Fruit fly (Drosophila melanogaster): ENCODE measurements around the gene eRF1.

The eRF1 gene

dm6 chr3L:20306142-20306541 is 42.0 kb upstream of the eRF1 start, which contains the start of gene CG32225 (continued):
- TF ChIP-seq CG10959 (GFP tag; IDR thresholded peaks at IDR 0.05) (no peak), CG32767 (GFP tag; IDR thresholded peaks at IDR 0.05) (0 out of 2 replicates have a peak, but pooled peaks have one; percentile 22), pzg (GFP tag; optimal IDR thresholded peaks at IDR 0.05) (no peak), CG11695 (GFP tag; IDR thresholded peaks at IDR 0.05) (no peak), ash1 (GFP tag; optimal IDR thresholded peaks at IDR 0.05) (no peak), Deaf1 (tag; optimal IDR thresholded peaks at IDR 0.05) (peak; percentile 62), zfh2 (GFP tag; optimal IDR thresholded peaks at IDR 0.05) (no peak), Hey (tag; optimal IDR thresholded peaks at IDR 0.05) (no peak), nom (GFP tag; optimal IDR thresholded peaks at IDR 0.05) (peak; percentile 15), CG7786 (GFP tag; optimal IDR thresholded peaks at IDR 0.05) (no peak)

- TF ChIP-seq Neu2 (GFP tag; optimal IDR thresholded peaks at IDR 0.05; ENCODE audit: borderline replicate concordance) = no peak
- TF ChIP-seq Fer1 (GFP tag; optimal IDR thresholded peaks at IDR 0.05) = no peak
- no peak for TF ChIP-seq CG14014 (GFP tag; IDR thresholded peaks at IDR 0.05)
- no peak for TF ChIP-seq zen (tag; optimal IDR thresholded peaks at IDR 0.05)
- TF ChIP-seq disco-r (GFP tag; optimal IDR thresholded peaks at IDR 0.05) = no peak
- TF ChIP-seq Deaf1 (tag; optimal IDR thresholded peaks at IDR 0.05) = no peak
- no peak for TF ChIP-seq vfl (GFP tag; optimal IDR thresholded peaks at IDR 0.05)
- no peak for TF ChIP-seq CG17802 (tag; optimal IDR thresholded peaks at IDR 0.05)
- TF ChIP-seq CG1233 (GFP tag; optimal IDR thresholded peaks at IDR 0.05) = no peak
- TF ChIP-seq Xrp1 (GFP tag; IDR thresholded peaks at IDR 0.05) = no peak
- no peak for TF ChIP-seq ro (GFP tag; IDR thresholded peaks at IDR 0.05)
Observed at dm6 chr3L:20309354-20309753, 38.8 kb upstream of the eRF1 start, which contains the start of gene polo. polo (plus strand) TSS chr3L:20309654.

dm6 chr3L:20309758-20310733 is 38.1 kb upstream of the eRF1 start:
- TF ChIP-seq seq (GFP tag; IDR thresholded peaks at IDR 0.05) = no peak
- TF ChIP-seq CG7839 (tag; optimal IDR thresholded peaks at IDR 0.05) = no peak
- TF ChIP-seq bowl (GFP tag; IDR thresholded peaks at IDR 0.05) = no peak
- TF ChIP-seq dan (GFP tag; IDR thresholded peaks at IDR 0.05) = no peak
- peak; percentile 32 for TF ChIP-seq NfI (GFP tag; optimal IDR thresholded peaks at IDR 0.05)
- peak; percentile 18; the same call in 1 of the 2 replicates for TF ChIP-seq CG6689 (GFP tag; IDR thresholded peaks at IDR 0.05)
- no peak for TF ChIP-seq jigr1 (GFP tag; IDR thresholded peaks at IDR 0.05)
- TF ChIP-seq CG10274 (GFP tag; optimal IDR thresholded peaks at IDR 0.05) = no peak
- peak; percentile 91 for TF ChIP-seq HmgD (GFP tag; optimal IDR thresholded peaks at IDR 0.05)
- TF ChIP-seq Jarid2 (GFP tag; optimal IDR thresholded peaks at IDR 0.05) = no peak
- TF ChIP-seq dati (GFP tag; IDR thresholded peaks at IDR 0.05) = no peak
- TF ChIP-seq Adf1 (GFP tag; IDR thresholded peaks at IDR 0.05) = peak; percentile 43; the same call in 1 of the 2 replicates
- no peak for TF ChIP-seq CG8924 (tag; optimal IDR thresholded peaks at IDR 0.05)
- TF ChIP-seq Dp (GFP tag; optimal IDR thresholded peaks at IDR 0.05) = peak; percentile 91
- TF ChIP-seq cas (GFP tag; IDR thresholded peaks at IDR 0.05) = 0 out of 2 replicates have a peak, but pooled peaks have one; percentile 22
- TF ChIP-seq lov (optimal IDR thresholded peaks at IDR 0.05) = no peak
- TF ChIP-seq lov (GFP tag; IDR thresholded peaks at IDR 0.05) = no peak
- TF ChIP-seq NC2β (GFP tag; optimal IDR thresholded peaks at IDR 0.05) = peak; percentile 25
- no peak for TF ChIP-seq cwo (GFP tag; optimal IDR thresholded peaks at IDR 0.05)
- TF ChIP-seq tx (GFP tag; optimal IDR thresholded peaks at IDR 0.05) = peak; percentile 53
- peak; percentile 10 for TF ChIP-seq kay (GFP tag; optimal IDR thresholded peaks at IDR 0.05)
- TF ChIP-seq CG32767 (GFP tag; IDR thresholded peaks at IDR 0.05) = no peak
- TF ChIP-seq Hsf (GFP tag; optimal IDR thresholded peaks at IDR 0.05) = peak; percentile 47
- TF ChIP-seq hkb (optimal IDR thresholded peaks at IDR 0.05) = no peak
- TF ChIP-seq hkb (GFP tag; IDR thresholded peaks at IDR 0.05) = no peak
- no peak; the same call in 2 of the 3 replicates for TF ChIP-seq zen2 (GFP tag; IDR thresholded peaks at IDR 0.05; ENCODE audit: partially characterized antibody)
- TF ChIP-seq crc (GFP tag; optimal IDR thresholded peaks at IDR 0.05) = no peak
- no peak for TF ChIP-seq Awh (GFP tag; IDR thresholded peaks at IDR 0.05)

Data from whole organism, embryonic.